Fruit fly (Drosophila melanogaster) whole organism, embryonic: ENCODE results near the gene CG6785.
A peak's percentile ranks its signal among the peaks of the same experiment; 100 is the strongest.

Source experiments
- Bgb ChIP-seq: fragments of 200-800 bp; sonication (Bioruptor generic); IDR thresholded peaks from 2 replicates; pipeline ENCODE4 v1.3.6; 2022; ENCODE audit warnings: missing biosample characterization, missing genetic modification characterization; ENCODE audit not compliant: partially characterized antibody
- Bteb2 ChIP-seq: fragments of 200-800 bp; sonication (Bioruptor generic); optimal IDR thresholded peaks from 2 replicates; lab custom pipeline; 2016; ENCODE audit warnings: missing biosample characterization, missing genetic modification characterization
- CG11085 ChIP-seq: fragments of 200-800 bp; sonication (Bioruptor generic); IDR thresholded peaks from 2 replicates; pipeline ENCODE4 v1.3.6; 2022; ENCODE audit warnings: missing biosample characterization, missing genetic modification characterization
- CG11093 ChIP-seq: fragments of 200-800 bp; sonication (Bioruptor generic); IDR thresholded peaks from 3 replicates; pipeline ENCODE4 v1.3.6; 2022; ENCODE audit warnings: missing biosample characterization, missing genetic modification characterization
- CG11247 ChIP-seq: fragments of 200-800 bp; sonication (Bioruptor generic); IDR thresholded peaks from 2 replicates; pipeline ENCODE4 v1.3.6; 2022; ENCODE audit warnings: missing biosample characterization, missing genetic modification characterization
- CG12659 ChIP-seq: fragments of 200-800 bp; sonication (Bioruptor generic); optimal IDR thresholded peaks from 3 replicates; lab custom pipeline; 2017; ENCODE audit warnings: mild to moderate bottlenecking, missing biosample characterization, missing genetic modification reagents, missing genetic modification characterization
- CG12942 ChIP-seq: fragments of 200-800 bp; sonication (Bioruptor generic); optimal IDR thresholded peaks from 3 replicates; lab custom pipeline; 2016; ENCODE audit warnings: missing biosample characterization, missing genetic modification characterization
- CG14710 ChIP-seq: fragments of 200-800 bp; sonication (Bioruptor generic); optimal IDR thresholded peaks from 3 replicates; lab custom pipeline; 2019; ENCODE audit warnings: missing biosample characterization, mild to moderate bottlenecking, missing genetic modification characterization, moderate library complexity
- CG17186 ChIP-seq: fragments of 200-800 bp; sonication (Bioruptor generic); optimal IDR thresholded peaks from 3 replicates; lab custom pipeline; 2017; ENCODE audit warnings: missing biosample characterization, missing genetic modification reagents, missing genetic modification characterization
- CG17359 ChIP-seq: fragments of 200-800 bp; sonication (Bioruptor generic); optimal IDR thresholded peaks from 3 replicates; lab custom pipeline; 2018; ENCODE audit warnings: missing biosample characterization, mild to moderate bottlenecking, missing genetic modification characterization, moderate library complexity
- CG32767 ChIP-seq: fragments of 200-800 bp; sonication (Bioruptor generic); IDR thresholded peaks from 2 replicates; pipeline ENCODE4 v1.3.6; 2022; ENCODE audit warnings: missing biosample characterization, missing genetic modification characterization
- CG32772 ChIP-seq: fragments of 200-800 bp; sonication (Bioruptor generic); IDR thresholded peaks from 2 replicates; pipeline ENCODE4 v1.3.6; 2022; ENCODE audit warnings: missing biosample characterization, missing genetic modification characterization
- CG4424 ChIP-seq: fragments of 200-800 bp; sonication (Bioruptor generic); optimal IDR thresholded peaks from 3 replicates; lab custom pipeline; 2016; ENCODE audit warnings: missing biosample characterization, missing genetic modification characterization
- CG6765 ChIP-seq: fragments of 200-800 bp; sonication (Bioruptor generic); optimal IDR thresholded peaks from 3 replicates; lab custom pipeline; 2017; ENCODE audit warnings: missing biosample characterization, mild to moderate bottlenecking, missing genetic modification characterization
- CG7556 ChIP-seq: fragments of 200-800 bp; sonication (Bioruptor generic); optimal IDR thresholded peaks from 2 replicates; lab custom pipeline; 2017; ENCODE audit warnings: missing biosample characterization, mild to moderate bottlenecking, missing genetic modification characterization
- CG7987 ChIP-seq: fragments of 200-800 bp; sonication (Bioruptor generic); optimal IDR thresholded peaks from 2 replicates; lab custom pipeline; 2018; ENCODE audit warnings: missing biosample characterization, mild to moderate bottlenecking, missing genetic modification characterization, moderate library complexity
- CG9215 ChIP-seq: fragments of 200-800 bp; sonication (Bioruptor generic); IDR thresholded peaks from 2 replicates; pipeline ENCODE4 v1.3.6; 2022; ENCODE audit warnings: missing biosample characterization, missing genetic modification characterization
- CHES-1-like ChIP-seq: fragments of 200-800 bp; sonication (Bioruptor generic); optimal IDR thresholded peaks from 2 replicates; lab custom pipeline; 2016; ENCODE audit warnings: missing biosample characterization, missing genetic modification characterization
- CkIIα-i1 ChIP-seq: fragments of 200-800 bp; sonication (Bioruptor generic); IDR thresholded peaks from 2 replicates; pipeline ENCODE4 v1.3.6; 2022; ENCODE audit warnings: missing biosample characterization, missing genetic modification characterization
- D19A ChIP-seq: fragments of 200-800 bp; optimal IDR thresholded peaks from 3 replicates; lab custom pipeline; 2019; ENCODE audit warnings: missing biosample characterization, mild to moderate bottlenecking, missing genetic modification characterization, moderate library complexity
- H2.0 ChIP-seq: fragments of 200-800 bp; sonication (Bioruptor generic); IDR thresholded peaks from 2 replicates; pipeline ENCODE4 v1.3.6; 2022; ENCODE audit warnings: missing biosample characterization, missing genetic modification characterization
- Hr3 ChIP-seq: fragments of 200-800 bp; sonication (Bioruptor generic); optimal IDR thresholded peaks from 3 replicates; lab custom pipeline; 2016; ENCODE audit warnings: missing biosample characterization, missing genetic modification characterization
- MBD-R2 ChIP-seq: fragments of 200-800 bp; sonication (Bioruptor generic); IDR thresholded peaks from 2 replicates; pipeline ENCODE4 v1.3.6; 2022; ENCODE audit warnings: missing biosample characterization, missing genetic modification characterization
- MESR4 ChIP-seq: fragments of 200-800 bp; sonication (Bioruptor generic); optimal IDR thresholded peaks from 2 replicates; lab custom pipeline; 2018; ENCODE audit warnings: missing biosample characterization, mild to moderate bottlenecking, missing genetic modification characterization, moderate library complexity
- Oaz ChIP-seq: fragments of 200-800 bp; sonication (Bioruptor generic); IDR thresholded peaks from 2 replicates; pipeline ENCODE4 v1.3.6; 2022; ENCODE audit warnings: missing biosample characterization, missing genetic modification characterization
- TFAM ChIP-seq: fragments of 200-800 bp; sonication (Bioruptor generic); optimal IDR thresholded peaks from 2 replicates; lab custom pipeline; 2017; ENCODE audit warnings: missing biosample characterization, missing genetic modification characterization, inconsistent platforms
- ac ChIP-seq: fragments of 200-800 bp; sonication (Bioruptor generic); optimal IDR thresholded peaks from 3 replicates; lab custom pipeline; 2017; ENCODE audit warnings: missing biosample characterization, mild to moderate bottlenecking, missing genetic modification characterization
- az2 ChIP-seq: fragments of 200-800 bp; sonication (Bioruptor generic); optimal IDR thresholded peaks from 3 replicates; lab custom pipeline; 2016; ENCODE audit warnings: missing biosample characterization, missing genetic modification characterization
- bab2 ChIP-seq: fragments of 200-800 bp; sonication (Bioruptor generic); optimal IDR thresholded peaks from 2 replicates; lab custom pipeline; 2016; ENCODE audit warnings: missing biosample characterization, missing genetic modification characterization
- bigmax ChIP-seq: fragments of 200-800 bp; sonication (Bioruptor generic); optimal IDR thresholded peaks from 2 replicates; lab custom pipeline; 2018; ENCODE audit warnings: missing biosample characterization, mild to moderate bottlenecking, missing genetic modification characterization
- caup ChIP-seq: fragments of 200-800 bp; sonication (Bioruptor generic); optimal IDR thresholded peaks from 3 replicates; lab custom pipeline; 2017; ENCODE audit warnings: missing biosample characterization, mild to moderate bottlenecking, missing genetic modification characterization, moderate library complexity; ENCODE audit not compliant: severe bottlenecking
- crp ChIP-seq, 2 experiments: fragments of 200-800 bp; sonication (Bioruptor generic); optimal IDR thresholded peaks; 2 replicates in 1 of 2; 3 replicates in 1 of 2; lab custom pipeline; 2017; ENCODE audit warnings: missing biosample characterization in 2 of 2, missing genetic modification characterization in 2 of 2, mild to moderate bottlenecking in 1 of 2, moderate library complexity in 1 of 2
- ems ChIP-seq: fragments of 200-800 bp; sonication (Bioruptor generic); optimal IDR thresholded peaks from 3 replicates; lab custom pipeline; 2016; ENCODE audit warnings: missing biosample characterization, missing genetic modification characterization
- hb ChIP-seq: fragments of 200-800 bp; sonication (Bioruptor generic); IDR thresholded peaks from 3 replicates; pipeline ENCODE4 v1.3.6; 2022; ENCODE audit warnings: missing biosample characterization, missing genetic modification characterization; ENCODE audit not compliant: partially characterized antibody
- ind ChIP-seq: fragments of 200-800 bp; sonication (Bioruptor generic); optimal IDR thresholded peaks from 3 replicates; lab custom pipeline; 2016; ENCODE audit warnings: missing biosample characterization, missing genetic modification characterization
- klu ChIP-seq: fragments of 200-800 bp; sonication (Bioruptor generic); IDR thresholded peaks from 2 replicates; pipeline ENCODE4 v1.3.6; 2022; ENCODE audit warnings: missing biosample characterization, missing genetic modification characterization
- knrl ChIP-seq: fragments of 200-800 bp; sonication (Bioruptor generic); IDR thresholded peaks from 3 replicates; pipeline ENCODE4 v1.3.6; 2022; ENCODE audit warnings: missing biosample characterization, missing genetic modification characterization; ENCODE audit not compliant: partially characterized antibody
- lilli ChIP-seq: fragments of 200-800 bp; sonication (Bioruptor generic); optimal IDR thresholded peaks from 3 replicates; lab custom pipeline; 2016; ENCODE audit warnings: missing biosample characterization, missing genetic modification characterization
- lola ChIP-seq, 3 experiments: fragments of >200 bp in 2 of 3; fragments of 200-800 bp in 1 of 3; sonication (Bioruptor generic) in 1 of 3; optimal IDR thresholded peaks; 2 replicates each; lab custom pipeline; 2017 to 2019; ENCODE audit warnings: missing biosample characterization in 3 of 3, missing genetic modification characterization in 3 of 3, mild to moderate bottlenecking in 1 of 3, moderate library complexity in 1 of 3
- nmo ChIP-seq: fragments of 200-800 bp; sonication (Bioruptor generic); optimal IDR thresholded peaks from 2 replicates; lab custom pipeline; 2018; ENCODE audit warnings: missing biosample characterization, mild to moderate bottlenecking, missing genetic modification characterization, moderate library complexity
- nom ChIP-seq: fragments of 200-800 bp; sonication (Bioruptor generic); optimal IDR thresholded peaks from 2 replicates; lab custom pipeline; 2017; ENCODE audit warnings: missing biosample characterization, missing genetic modification characterization, mild to moderate bottlenecking, moderate library complexity, missing genetic modification reagents
- phol ChIP-seq: fragments of 200-800 bp; sonication (Bioruptor generic); optimal IDR thresholded peaks from 3 replicates; lab custom pipeline; 2018; ENCODE audit warnings: missing biosample characterization, mild to moderate bottlenecking, missing genetic modification characterization, moderate library complexity
- prd ChIP-seq, 3 experiments: fragments of >200 bp in 2 of 3; fragments of 200-800 bp in 1 of 3; sonication (Bioruptor generic) in 1 of 3; optimal IDR thresholded peaks in 2 of 3; IDR thresholded peaks in 1 of 3; 2 replicates in 2 of 3; 3 replicates in 1 of 3; pipeline versions ENCODE4 v1.3.6 to Lab custom; 2017 to 2022; ENCODE audit warnings: missing biosample characterization in 1 of 3, missing genetic modification characterization in 1 of 3
- run ChIP-seq: fragments of 200-800 bp; sonication (Bioruptor generic); optimal IDR thresholded peaks from 3 replicates; lab custom pipeline; 2018; ENCODE audit warnings: missing biosample characterization, mild to moderate bottlenecking, missing genetic modification characterization
- sens ChIP-seq: fragments of 200-800 bp; sonication (Bioruptor generic); peaks from one replicate; lab custom pipeline; 2016; ENCODE audit warnings: missing biosample characterization, missing genetic modification characterization
- seq ChIP-seq: fragments of 200-800 bp; sonication (Bioruptor generic); IDR thresholded peaks from 2 replicates; pipeline ENCODE4 v1.3.6; 2022; ENCODE audit warnings: missing biosample characterization, missing genetic modification characterization
- stwl ChIP-seq: fragments of 200-800 bp; sonication (Bioruptor generic); optimal IDR thresholded peaks from 3 replicates; lab custom pipeline; 2018; ENCODE audit warnings: missing biosample characterization, mild to moderate bottlenecking, missing genetic modification characterization, moderate library complexity
- usp ChIP-seq: fragments of >200 bp; optimal IDR thresholded peaks from 2 replicates; lab custom pipeline; 2017; ENCODE audit warnings: missing biosample characterization, missing genetic modification characterization
- vvl ChIP-seq: fragments of 200-800 bp; sonication (Bioruptor generic); IDR thresholded peaks from 2 replicates; pipeline ENCODE4 v1.3.6; 2022; ENCODE audit warnings: missing biosample characterization, missing genetic modification characterization
- zen ChIP-seq: fragments of 200-800 bp; sonication (Bioruptor generic); optimal IDR thresholded peaks from 3 replicates; lab custom pipeline; 2018; ENCODE audit warnings: missing biosample characterization, mild to moderate bottlenecking, missing genetic modification characterization, moderate library complexity

The CG6785 gene

DNA sequence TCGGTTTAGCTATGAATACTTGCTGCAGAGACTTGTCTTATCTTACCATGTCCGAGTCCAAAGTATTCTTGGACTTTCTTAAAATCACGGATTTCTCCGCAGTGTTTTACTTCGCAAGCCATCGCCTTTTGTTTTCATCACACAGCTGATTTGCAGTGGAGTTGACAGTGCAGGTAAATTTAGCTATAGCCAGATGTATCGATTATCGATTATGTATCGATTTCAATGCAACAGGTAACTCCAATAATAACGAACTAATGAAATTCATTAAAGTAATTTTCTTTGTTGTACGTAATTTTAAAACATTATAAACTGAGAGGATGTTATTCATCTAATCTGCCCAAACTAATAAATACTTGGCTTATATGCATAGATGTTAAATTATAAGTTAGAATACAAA is 18.0 kb upstream of the CG6785 start, which contains the start of gene Rab3-GAP:
TSS of gene Rab3-GAP (minus strand) at position 150 of the 400 bp plus-strand sequence.
- TF ChIP-seq hb (GFP tag; lab: Robert Waterston, UW) (0 out of 3 replicates have a peak, but pooled peaks have one; percentile 5), CG17359 (peak; percentile 25), MBD-R2 (GFP tag; lab: Robert Waterston, UW) (peak; percentile 82), Hr3 (peak; percentile 14), MESR4 (peak; percentile 50), klu (GFP tag; lab: Robert Waterston, UW) (no peak), TFAM (no peak), vvl (GFP tag; lab: Robert Waterston, UW) (peak; percentile 59), D19A (tag; lab: Kevin White, UChicago) (no peak), run (tag; lab: Kevin White, UChicago) (no peak), CkIIα-i1 (GFP tag; lab: Robert Waterston, UW) (no peak), CG32772 (no peak), CG11085 (GFP tag; lab: Robert Waterston, UW) (no peak), lola (GFP tag; optimal IDR thresholded peaks at IDR 0.05; lab: Kevin White, UChicago) (peak in 1 of 3 experiments; percentile 27), caup (no peak), usp (no peak), crp (GFP tag; optimal IDR thresholded peaks at IDR 0.05; lab: Kevin White, UChicago) (peak; percentile 48 to 93), CG11093 (no peak), CG9215 (GFP tag; lab: Robert Waterston, UW) (no peak), CG7556 (GFP tag; lab: Kevin White, UChicago) (no peak), CG14710 (peak; percentile 51), ind (GFP tag; lab: Kevin White, UChicago) (peak; percentile 11), nmo (GFP tag; lab: Kevin White, UChicago) (peak; percentile 51), zen (tag; lab: Kevin White, UChicago) (peak; percentile 43), CG17186 (no peak), ac (GFP tag; lab: Kevin White, UChicago) (no peak), nom (no peak), CG4424 (GFP tag; lab: Kevin White, UChicago) (peak; percentile 46), bigmax (GFP tag; lab: Kevin White, UChicago) (no peak), CG12659 (GFP tag; lab: Kevin White, UChicago) (peak; percentile 22), seq (GFP tag; lab: Robert Waterston, UW) (no peak), CG32767 (0 out of 2 replicates have a peak, but pooled peaks have one; percentile 15), CG7987 (GFP tag; lab: Kevin White, UChicago) (peak; percentile 18), phol (tag; lab: Kevin White, UChicago) (peak; percentile 36), CG6765 (GFP tag; lab: Kevin White, UChicago) (no peak), lilli (GFP tag; lab: Kevin White, UChicago) (peak; percentile 37), CHES-1-like (GFP tag; lab: Kevin White, UChicago) (no peak), sens (GFP tag; lab: Kevin White, UChicago) (peak; percentile 87), ems (GFP tag; lab: Kevin White, UChicago) (no peak), Bteb2 (GFP tag; lab: Kevin White, UChicago) (peak; percentile 27), H2.0 (GFP tag; lab: Robert Waterston, UW) (no peak), bab2 (GFP tag; lab: Kevin White, UChicago) (no peak), prd (optimal IDR thresholded peaks at IDR 0.05; lab: Kevin White, UChicago) (no peak), prd (GFP tag; IDR thresholded peaks at IDR 0.05; lab: Robert Waterston, UW) (peak; percentile 69), CG12942 (GFP tag; lab: Kevin White, UChicago) (peak; percentile 34), knrl (GFP tag; lab: Robert Waterston, UW) (no peak), stwl (peak; percentile 75), Oaz (GFP tag; lab: Robert Waterston, UW) (no peak), az2 (GFP tag; lab: Kevin White, UChicago) (peak; percentile 33), CG11247 (GFP tag; lab: Robert Waterston, UW) (no peak), Bgb (GFP tag; lab: Robert Waterston, UW) (peak; percentile 52; the same call in 1 of the 2 replicates)
